Worm (Caenorhabditis elegans) whole organism, L4 larva: ENCODE data around the gene fbxa-30.

Source experiments
- ZK546.5 ChIP-seq, 2 experiments: sonication (generic microtip); optimal IDR thresholded peaks; 2 replicates each; lab custom pipeline; 2017; ENCODE audit warnings: missing biosample characterization in 2 of 2, missing genetic modification characterization in 2 of 2
- aly-2 ChIP-seq: sonication (generic microtip); optimal IDR thresholded peaks from 2 replicates; lab custom pipeline; 2018; ENCODE audit warnings: missing biosample characterization, missing genetic modification characterization
- ceh-20 ChIP-seq: fragments of 200-800 bp; sonication (Bioruptor generic); IDR thresholded peaks from 2 replicates; pipeline ENCODE4 v1.3.6; 2022; ENCODE audit warnings: missing genetic modification reagents, missing genetic modification characterization, missing compliant biosample characterization
- ceh-28 ChIP-seq: fragments of 150-350 bp; optimal IDR thresholded peaks from 2 replicates; lab custom pipeline; 2014; ENCODE audit warnings: missing biosample characterization, missing genetic modification reagents, missing genetic modification characterization
- cey-2 ChIP-seq: sonication (generic microtip); optimal IDR thresholded peaks from 3 replicates; lab custom pipeline; 2017; ENCODE audit warnings: missing genetic modification characterization, mild to moderate bottlenecking, missing compliant biosample characterization, antibody characterized with exemption, borderline replicate concordance; ENCODE audit not compliant: insufficient read depth
- fkh-10 ChIP-seq: fragments of 150-350 bp; optimal IDR thresholded peaks from 2 replicates; lab custom pipeline; 2014; ENCODE audit warnings: missing biosample characterization, missing genetic modification reagents, missing genetic modification characterization
- hlh-30 ChIP-seq: sonication (generic microtip); optimal IDR thresholded peaks from 2 replicates; lab custom pipeline; 2017; ENCODE audit warnings: antibody characterized with exemption, mild to moderate bottlenecking, missing genetic modification characterization, missing compliant biosample characterization; ENCODE audit not compliant: insufficient read depth
- lin-39 ChIP-seq: fragments of 150-350 bp; optimal IDR thresholded peaks from 2 replicates; lab custom pipeline; 2014; ENCODE audit warnings: missing biosample characterization, missing genetic modification reagents, missing genetic modification characterization
- nhr-11 ChIP-seq: fragments of 150-350 bp; optimal IDR thresholded peaks from 2 replicates; lab custom pipeline; 2014; ENCODE audit warnings: missing biosample characterization, missing genetic modification characterization
- nhr-111 ChIP-seq: fragments of 200-800 bp; sonication (Bioruptor generic); optimal IDR thresholded peaks from 2 replicates; lab custom pipeline; 2018; ENCODE audit warnings: mild to moderate bottlenecking, missing genetic modification characterization, missing compliant biosample characterization
- nhr-25 ChIP-seq: sonication (generic microtip); optimal IDR thresholded peaks from 2 replicates; lab custom pipeline; 2017; ENCODE audit warnings: missing genetic modification characterization, mild to moderate bottlenecking, missing compliant biosample characterization, antibody characterized with exemption, moderate library complexity, borderline replicate concordance; ENCODE audit not compliant: insufficient read depth
- nhr-28 ChIP-seq: fragments of 150-350 bp; optimal IDR thresholded peaks from 2 replicates; lab custom pipeline; 2014; ENCODE audit warnings: missing biosample characterization, missing genetic modification characterization
- pqm-1 ChIP-seq: sonication (generic microtip); optimal IDR thresholded peaks from 2 replicates; lab custom pipeline; 2017; ENCODE audit warnings: missing biosample characterization, missing genetic modification characterization
- sdz-12 ChIP-seq: fragments of 200-800 bp; sonication (Bioruptor generic); optimal IDR thresholded peaks from 2 replicates; lab custom pipeline; 2018; ENCODE audit warnings: mild to moderate bottlenecking, missing genetic modification characterization, missing compliant biosample characterization

DNA sequence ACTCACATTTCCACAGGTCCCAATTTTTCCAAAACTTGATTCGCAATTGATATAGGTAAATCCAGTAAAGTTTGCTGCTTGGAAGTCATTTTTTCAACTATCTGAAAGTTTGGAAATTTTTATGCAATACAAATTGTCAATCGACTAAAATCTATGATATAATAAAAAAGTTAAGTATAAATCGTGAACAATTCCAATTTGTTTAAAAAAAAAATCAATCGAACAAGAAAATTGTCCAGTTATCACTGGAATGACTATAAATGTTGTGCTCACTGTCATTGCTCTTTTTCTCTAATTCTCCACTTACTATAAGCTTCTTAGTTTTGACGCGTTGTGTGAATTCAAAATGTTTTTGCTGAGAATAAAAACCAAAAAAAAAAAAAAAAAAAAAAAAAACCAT, 6.3 kb downstream of the fbxa-30 start, which contains the start of gene fbxa-32:
- TF ChIP-seq pqm-1, result peak; percentile 15
- TF ChIP-seq cey-2 (tag; lab: Kevin White, UChicago), result no peak
- no peak for TF ChIP-seq sdz-12 (GFP tag; lab: Kevin White, UChicago)
- TF ChIP-seq nhr-28, result peak; percentile 25
- no peak for TF ChIP-seq ceh-20 (GFP tag; lab: Robert Waterston, UW)
- TF ChIP-seq fkh-10 (GFP tag; lab: Kevin White, UChicago), result no peak
- no peak for TF ChIP-seq nhr-25 (tag; lab: Kevin White, UChicago)
- TF ChIP-seq nhr-11, result no peak
- TF ChIP-seq ZK546.5 (tag; optimal IDR thresholded peaks at IDR 0.05; lab: Kevin White, UChicago), result no peak
- TF ChIP-seq aly-2 (tag; lab: Kevin White, UChicago), result no peak
- TF ChIP-seq ceh-28 (tag; lab: Kevin White, UChicago), result no peak
- TF ChIP-seq lin-39 (tag; lab: Kevin White, UChicago), result no peak
- TF ChIP-seq nhr-111, result no peak
- TF ChIP-seq hlh-30, result no peak
